Fruit fly (Drosophila melanogaster): ENCODE results near the gene Atg101.

The Atg101 gene

DNA sequence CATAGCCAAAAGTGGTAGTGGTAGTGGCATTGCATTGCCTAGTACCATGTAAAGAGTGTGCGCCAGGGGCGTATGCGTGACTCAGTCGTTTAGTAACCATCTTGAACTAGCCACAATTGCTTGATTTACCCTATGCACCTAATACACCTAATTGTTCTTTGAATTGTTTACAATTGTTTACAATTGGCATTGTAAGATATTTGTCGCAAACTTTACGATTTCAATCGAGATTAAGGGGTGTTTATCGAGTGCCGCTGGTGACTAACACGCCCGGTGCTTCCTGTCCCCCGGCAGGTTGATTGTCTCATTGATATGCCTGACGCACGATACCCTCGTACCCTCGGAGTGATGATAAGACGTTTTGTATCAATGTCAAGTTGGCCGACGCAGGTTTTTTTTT is 45.6 kb downstream of the Atg101 start (continued):
- TF ChIP-seq grau (tag; optimal IDR thresholded peaks at IDR 0.05), result peak; percentile 57
- no peak for TF ChIP-seq rib (GFP tag; IDR thresholded peaks at IDR 0.05)
- TF ChIP-seq trh (GFP tag; optimal IDR thresholded peaks at IDR 0.05), result no peak
- peak in 1 of 2 experiments; percentile 75 for TF ChIP-seq Hr51 (GFP tag; optimal IDR thresholded peaks at IDR 0.05)
- TF ChIP-seq HLH3B (GFP tag; IDR thresholded peaks at IDR 0.05), result no peak
- peak; percentile 37 for TF ChIP-seq Antp (GFP tag; optimal IDR thresholded peaks at IDR 0.05)
- no peak for TF ChIP-seq B-H2 (GFP tag; optimal IDR thresholded peaks at IDR 0.05)
- TF ChIP-seq Ravus (GFP tag; IDR thresholded peaks at IDR 0.05), result no peak
- TF ChIP-seq lmd (GFP tag; IDR thresholded peaks at IDR 0.05), result peak; percentile 64
- no peak for TF ChIP-seq knrl (GFP tag; IDR thresholded peaks at IDR 0.05; ENCODE audit: partially characterized antibody)
- no peak for TF ChIP-seq CG17359 (tag; optimal IDR thresholded peaks at IDR 0.05)
- no peak for TF ChIP-seq lab (GFP tag; optimal IDR thresholded peaks at IDR 0.05)
- peak; percentile 83 for TF ChIP-seq sens (GFP tag)
- no peak for TF ChIP-seq Dad (GFP tag; optimal IDR thresholded peaks at IDR 0.05)
- TF ChIP-seq gce (GFP tag; IDR thresholded peaks at IDR 0.05), result no peak
- TF ChIP-seq CG9437 (GFP tag; optimal IDR thresholded peaks at IDR 0.05), result peak; percentile 49
- no peak for TF ChIP-seq Fer3 (tag; optimal IDR thresholded peaks at IDR 0.05)
- TF ChIP-seq Med (GFP tag), result peak; percentile 80
- no peak for TF ChIP-seq MTF-1 (GFP tag; optimal IDR thresholded peaks at IDR 0.05; ENCODE audit: borderline replicate concordance)
- no peak for TF ChIP-seq CG9727 (GFP tag; optimal IDR thresholded peaks at IDR 0.05)
- TF ChIP-seq fd96Cb (tag; optimal IDR thresholded peaks at IDR 0.05), result no peak
- TF ChIP-seq NK7.1 (GFP tag; optimal IDR thresholded peaks at IDR 0.05), result no peak
- TF ChIP-seq onecut (GFP tag; IDR thresholded peaks at IDR 0.05), result no peak
- TF ChIP-seq CG8924 (tag; optimal IDR thresholded peaks at IDR 0.05), result peak; percentile 9
- TF ChIP-seq Nf-YA (GFP tag; IDR thresholded peaks at IDR 0.05), result no peak
- TF ChIP-seq NfI (GFP tag; optimal IDR thresholded peaks at IDR 0.05), result peak; percentile 24
- no peak for TF ChIP-seq CG18011 (GFP tag; optimal IDR thresholded peaks at IDR 0.05)
- TF ChIP-seq hth (optimal IDR thresholded peaks at IDR 0.05), result no peak
- no peak for TF ChIP-seq CG12155 (GFP tag; optimal IDR thresholded peaks at IDR 0.05)
- no peak for TF ChIP-seq HLH54F (GFP tag; optimal IDR thresholded peaks at IDR 0.05)
- no peak for TF ChIP-seq btn (GFP tag; optimal IDR thresholded peaks at IDR 0.05)
- TF ChIP-seq CG3726 (GFP tag; IDR thresholded peaks at IDR 0.05), result no peak
- TF ChIP-seq cas (GFP tag; IDR thresholded peaks at IDR 0.05), result no peak
- no peak for TF ChIP-seq CG4282 (GFP tag; optimal IDR thresholded peaks at IDR 0.05)
- no peak for TF ChIP-seq CG12299 (tag; optimal IDR thresholded peaks at IDR 0.05)
- no peak for TF ChIP-seq CG6813 (GFP tag; optimal IDR thresholded peaks at IDR 0.05)
- no peak for TF ChIP-seq CG31224 (GFP tag; IDR thresholded peaks at IDR 0.05)
- no peak for TF ChIP-seq Sox100B (GFP tag; optimal IDR thresholded peaks at IDR 0.05)
- TF ChIP-seq CG14014 (GFP tag; IDR thresholded peaks at IDR 0.05), result no peak
- no peak for TF ChIP-seq CG7786 (GFP tag; optimal IDR thresholded peaks at IDR 0.05)
- TF ChIP-seq seq (GFP tag; IDR thresholded peaks at IDR 0.05), result 0 out of 2 replicates have a peak, but pooled peaks have one; percentile 13
- no peak for TF ChIP-seq CG4854 (GFP tag; optimal IDR thresholded peaks at IDR 0.05)
- no peak for TF ChIP-seq Bgb (GFP tag; IDR thresholded peaks at IDR 0.05; ENCODE audit: partially characterized antibody)
- TF ChIP-seq sd (tag; optimal IDR thresholded peaks at IDR 0.05), result peak; percentile 14
- no peak for TF ChIP-seq CG15514 (GFP tag; optimal IDR thresholded peaks at IDR 0.05)
- TF ChIP-seq CG31388 (GFP tag; optimal IDR thresholded peaks at IDR 0.05), result no peak
- TF ChIP-seq vfl (GFP tag; optimal IDR thresholded peaks at IDR 0.05), result no peak
- TF ChIP-seq Camta (GFP tag; optimal IDR thresholded peaks at IDR 0.05), result peak; percentile 22
- no peak for TF ChIP-seq CG11456 (GFP tag; IDR thresholded peaks at IDR 0.05)
- TF ChIP-seq CG12942 (GFP tag; optimal IDR thresholded peaks at IDR 0.05), result no peak
- no peak for TF ChIP-seq tna (GFP tag; IDR thresholded peaks at IDR 0.05; ENCODE audit: partially characterized antibody)
- no peak for TF ChIP-seq mirr (GFP tag; optimal IDR thresholded peaks at IDR 0.05)
